Fruit fly (Drosophila melanogaster): ENCODE data around the gene CG10514.

The CG10514 gene

DNA sequence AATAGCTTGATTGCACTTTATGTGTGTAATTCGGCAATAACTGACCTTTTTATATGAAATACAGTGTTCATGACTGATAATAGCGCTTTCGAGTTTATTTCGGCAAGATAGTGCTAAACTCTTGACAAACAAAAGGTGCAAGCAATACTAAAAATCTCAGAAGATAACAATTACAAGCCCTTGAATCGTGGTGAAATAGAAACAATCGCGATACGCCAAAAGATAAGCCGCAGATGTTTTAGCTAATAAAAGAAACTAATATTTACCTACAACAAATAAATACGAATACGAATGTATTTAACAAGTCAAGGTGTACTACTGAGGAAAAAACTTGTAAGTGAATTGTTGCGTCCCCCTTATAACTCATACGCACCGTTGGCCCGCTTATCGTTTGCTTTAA, 4.4 kb downstream of the CG10514 start (continued):
- TF ChIP-seq CG5180 (GFP tag; optimal IDR thresholded peaks at IDR 0.05), result no peak
- no peak for TF ChIP-seq prd (optimal IDR thresholded peaks at IDR 0.05)
- no peak for TF ChIP-seq prd (GFP tag; IDR thresholded peaks at IDR 0.05)
- peak; percentile 65 for TF ChIP-seq caup (GFP tag; optimal IDR thresholded peaks at IDR 0.05; ENCODE audit: severe bottlenecking)
- TF ChIP-seq Taf1 (GFP tag; IDR thresholded peaks at IDR 0.05), result no peak
- peak; percentile 81 for TF ChIP-seq CG13296 (GFP tag; optimal IDR thresholded peaks at IDR 0.05)
- TF ChIP-seq ara (GFP tag; IDR thresholded peaks at IDR 0.05), result no peak
- TF ChIP-seq CG17568 (GFP tag; optimal IDR thresholded peaks at IDR 0.05), result peak; percentile 58
- TF ChIP-seq CG4820 (GFP tag; optimal IDR thresholded peaks at IDR 0.05), result no peak
- no peak for TF ChIP-seq CG17802 (tag; optimal IDR thresholded peaks at IDR 0.05)
- TF ChIP-seq slou (GFP tag; optimal IDR thresholded peaks at IDR 0.05), result no peak
- no peak for TF ChIP-seq Sry-β (GFP tag; optimal IDR thresholded peaks at IDR 0.05)
- TF ChIP-seq gro (GFP tag; optimal IDR thresholded peaks at IDR 0.05), result no peak
- TF ChIP-seq MTF-1 (GFP tag; optimal IDR thresholded peaks at IDR 0.05; ENCODE audit: borderline replicate concordance), result peak; percentile 6
- TF ChIP-seq fu2 (GFP tag; optimal IDR thresholded peaks at IDR 0.05), result no peak
- peak; percentile 81 for TF ChIP-seq lab (GFP tag; optimal IDR thresholded peaks at IDR 0.05)
- no peak for TF ChIP-seq NFAT (GFP tag; IDR thresholded peaks at IDR 0.05)
- TF ChIP-seq ato (GFP tag; IDR thresholded peaks at IDR 0.05; ENCODE audit: partially characterized antibody), result no peak
- peak; percentile 32 for TF ChIP-seq Nf-YC (tag; optimal IDR thresholded peaks at IDR 0.05)
- no peak for TF ChIP-seq Drgx (GFP tag; IDR thresholded peaks at IDR 0.05)
- no peak for TF ChIP-seq cad (GFP tag; optimal IDR thresholded peaks at IDR 0.05)
- TF ChIP-seq CG8765 (GFP tag; IDR thresholded peaks at IDR 0.05), result no peak
- no peak for TF ChIP-seq CG10654 (GFP tag; optimal IDR thresholded peaks at IDR 0.05)
- TF ChIP-seq CG10543 (GFP tag; optimal IDR thresholded peaks at IDR 0.05), result peak; percentile 48
- TF ChIP-seq HLHmδ (GFP tag; optimal IDR thresholded peaks at IDR 0.05), result no peak
- TF ChIP-seq pnt (GFP tag; optimal IDR thresholded peaks at IDR 0.05), result no peak
- no peak for TF ChIP-seq ems (GFP tag; optimal IDR thresholded peaks at IDR 0.05)
- TF ChIP-seq oc (tag; optimal IDR thresholded peaks at IDR 0.05), result no peak
- TF ChIP-seq CG10959 (GFP tag; IDR thresholded peaks at IDR 0.05), result no peak
- TF ChIP-seq pan (optimal IDR thresholded peaks at IDR 0.05), result no peak
- TF ChIP-seq pan (GFP tag; optimal IDR thresholded peaks at IDR 0.05 in 1 of 2, IDR thresholded peaks at IDR 0.05 in 1 of 2), result no peak
- TF ChIP-seq shn (GFP tag; optimal IDR thresholded peaks at IDR 0.05), result no peak
- no peak for TF ChIP-seq Mrtf (GFP tag; IDR thresholded peaks at IDR 0.05)
- TF ChIP-seq Camta (GFP tag; optimal IDR thresholded peaks at IDR 0.05), result no peak
- no peak for TF ChIP-seq Chrac-16 (GFP tag; optimal IDR thresholded peaks at IDR 0.05)
- peak; percentile 25 for TF ChIP-seq CG6813 (GFP tag; optimal IDR thresholded peaks at IDR 0.05)
- no peak for TF ChIP-seq dimm (GFP tag; IDR thresholded peaks at IDR 0.05)
- TF ChIP-seq pros (GFP tag; optimal IDR thresholded peaks at IDR 0.05), result no peak
- no peak for TF ChIP-seq CG11696 (GFP tag; IDR thresholded peaks at IDR 0.05)
- no peak for TF ChIP-seq so (GFP tag; IDR thresholded peaks at IDR 0.05)
- TF ChIP-seq abd-A (tag; optimal IDR thresholded peaks at IDR 0.05), result no peak
- TF ChIP-seq Aef1 (GFP tag; IDR thresholded peaks at IDR 0.05), result no peak
- TF ChIP-seq CG10979 (tag; optimal IDR thresholded peaks at IDR 0.05), result no peak
- no peak for TF ChIP-seq sim (GFP tag; IDR thresholded peaks at IDR 0.05)
- TF ChIP-seq CG7839 (tag; optimal IDR thresholded peaks at IDR 0.05), result no peak
- TF ChIP-seq Xbp1 (GFP tag; optimal IDR thresholded peaks at IDR 0.05), result no peak
- no peak for TF ChIP-seq wdn (GFP tag; IDR thresholded peaks at IDR 0.05)
- TF ChIP-seq CG34376 (GFP tag; optimal IDR thresholded peaks at IDR 0.05), result peak; percentile 47
- TF ChIP-seq Dbx (GFP tag; IDR thresholded peaks at IDR 0.05), result no peak
- TF ChIP-seq CG10321 (GFP tag; IDR thresholded peaks at IDR 0.05), result no peak
- no peak for TF ChIP-seq CG9876 (GFP tag; optimal IDR thresholded peaks at IDR 0.05)
- TF ChIP-seq E2f2 (GFP tag; IDR thresholded peaks at IDR 0.05), result no peak
- no peak for TF ChIP-seq hb (GFP tag; IDR thresholded peaks at IDR 0.05; ENCODE audit: partially characterized antibody)
